Worm (Caenorhabditis elegans) whole organism, L4 larva: ENCODE results near the gene str-145.

Experiments
- F44E2.7 ChIP-seq: fragments of 200-800 bp; sonication (Bioruptor generic); IDR thresholded peaks from 2 replicates; pipeline ENCODE4 v2.1.2; 2022; ENCODE audit warnings: missing genetic modification characterization, missing compliant biosample characterization
- R02D3.7 ChIP-seq: fragments of 150-350 bp; sonication (generic microtip); optimal IDR thresholded peaks from 3 replicates; lab custom pipeline; 2014; ENCODE audit warnings: missing biosample characterization, missing genetic modification characterization
- T26A8.4 ChIP-seq: fragments of 200-800 bp; sonication (Bioruptor generic); IDR thresholded peaks from 2 replicates; pipeline ENCODE4 v1.3.6; 2022; ENCODE audit warnings: missing genetic modification characterization, missing compliant biosample characterization
- ZK546.5 ChIP-seq, 2 experiments: sonication (generic microtip); optimal IDR thresholded peaks; 2 replicates each; lab custom pipeline; 2017; ENCODE audit warnings: missing biosample characterization in 2 of 2, missing genetic modification characterization in 2 of 2
- aha-1 ChIP-seq: fragments of 150-350 bp; peaks from one replicate; lab custom pipeline; 2014; ENCODE audit warnings: missing biosample characterization, missing genetic modification characterization
- ama-1 ChIP-seq: fragments of 150-350 bp; optimal IDR thresholded peaks from 2 replicates; lab custom pipeline; 2014; ENCODE audit warnings: inconsistent platforms, mixed read lengths
- ceh-32 ChIP-seq: sonication (generic microtip); optimal IDR thresholded peaks from 2 replicates; lab custom pipeline; 2016; ENCODE audit warnings: mild to moderate bottlenecking, missing genetic modification characterization, missing compliant biosample characterization; ENCODE audit not compliant: poor library complexity
- cey-2 ChIP-seq: sonication (generic microtip); optimal IDR thresholded peaks from 3 replicates; lab custom pipeline; 2017; ENCODE audit warnings: missing genetic modification characterization, mild to moderate bottlenecking, missing compliant biosample characterization, antibody characterized with exemption, borderline replicate concordance; ENCODE audit not compliant: insufficient read depth
- ctbp-1 ChIP-seq: fragments of 200-800 bp; sonication (Bioruptor generic); IDR thresholded peaks from 2 replicates; pipeline ENCODE4 v1.3.6; 2022; ENCODE audit warnings: missing genetic modification reagents, missing genetic modification characterization, missing compliant biosample characterization
- daf-16 ChIP-seq, 3 experiments: sonication (generic microtip); optimal IDR thresholded peaks; 2 replicates each; lab custom pipeline; 2016 to 2017; ENCODE audit warnings: missing genetic modification characterization in 3 of 3, missing genetic modification reagents in 3 of 3, mild to moderate bottlenecking in 2 of 3, missing compliant biosample characterization in 2 of 3, missing biosample characterization in 1 of 3, moderate library complexity in 1 of 3
- dmd-6 ChIP-seq: fragments of 200-800 bp; sonication (Bioruptor generic); IDR thresholded peaks from 2 replicates; pipeline ENCODE4 v1.3.6; 2022; ENCODE audit warnings: missing genetic modification reagents, missing genetic modification characterization, missing compliant biosample characterization
- dmd-8 ChIP-seq: fragments of 200-800 bp; sonication (Bioruptor generic); IDR thresholded peaks from 2 replicates; pipeline ENCODE4 v1.3.6; 2022; ENCODE audit warnings: missing genetic modification characterization, missing compliant biosample characterization
- dmd-9 ChIP-seq: fragments of 200-800 bp; sonication (Bioruptor generic); IDR thresholded peaks from 2 replicates; pipeline ENCODE4 v1.3.6; 2022; ENCODE audit warnings: missing genetic modification reagents, missing genetic modification characterization, missing compliant biosample characterization
- duxl-1 ChIP-seq: sonication (generic microtip); optimal IDR thresholded peaks from 2 replicates; lab custom pipeline; 2016; ENCODE audit warnings: mild to moderate bottlenecking, missing genetic modification characterization, moderate library complexity, missing compliant biosample characterization; ENCODE audit not compliant: poor library complexity
- dve-1 ChIP-seq: sonication (generic microtip); optimal IDR thresholded peaks from 2 replicates; lab custom pipeline; 2017; ENCODE audit warnings: antibody characterized with exemption, mild to moderate bottlenecking, missing genetic modification characterization, missing compliant biosample characterization; ENCODE audit not compliant: insufficient read depth
- egl-27 ChIP-seq: sonication (generic microtip); optimal IDR thresholded peaks from 3 replicates; lab custom pipeline; 2017; ENCODE audit warnings: missing biosample characterization, missing genetic modification reagents, missing genetic modification characterization
- fos-1 ChIP-seq: fragments of 150-350 bp; optimal IDR thresholded peaks from 2 replicates; lab custom pipeline; 2014; ENCODE audit warnings: missing biosample characterization, missing genetic modification characterization
- gei-8 ChIP-seq: fragments of 200-800 bp; sonication (Bioruptor generic); optimal IDR thresholded peaks from 2 replicates; lab custom pipeline; 2018; ENCODE audit warnings: mild to moderate bottlenecking, missing genetic modification characterization, missing compliant biosample characterization
- hif-1 ChIP-seq, 2 experiments: sonication (generic microtip); optimal IDR thresholded peaks; 2 replicates each; lab custom pipeline; 2016 to 2017; ENCODE audit warnings: missing compliant biosample characterization in 2 of 2, missing genetic modification characterization in 2 of 2, missing genetic modification reagents in 2 of 2, missing genotype in 2 of 2, mild to moderate bottlenecking in 1 of 2
- jun-1 ChIP-seq: fragments of 150-350 bp; optimal IDR thresholded peaks from 2 replicates; lab custom pipeline; 2014; ENCODE audit warnings: missing biosample characterization, missing genetic modification reagents, missing genetic modification characterization
- lin-1 ChIP-seq: fragments of 200-800 bp; sonication (Bioruptor generic); IDR thresholded peaks from 2 replicates; pipeline ENCODE4 v1.3.6; 2022; ENCODE audit warnings: missing genetic modification reagents, missing genetic modification characterization, missing compliant biosample characterization
- lin-39 ChIP-seq: fragments of 150-350 bp; optimal IDR thresholded peaks from 2 replicates; lab custom pipeline; 2014; ENCODE audit warnings: missing biosample characterization, missing genetic modification reagents, missing genetic modification characterization
- mdl-1 ChIP-seq, 2 experiments: fragments of 150-350 bp in 1 of 2; sonication (generic microtip) in 1 of 2; optimal IDR thresholded peaks; 2 replicates each; lab custom pipeline; 2014 to 2017; ENCODE audit warnings: missing biosample characterization in 2 of 2, missing genetic modification characterization in 2 of 2
- nhr-102 ChIP-seq: sonication (generic microtip); optimal IDR thresholded peaks from 2 replicates; lab custom pipeline; 2016; ENCODE audit warnings: mild to moderate bottlenecking, missing genetic modification characterization, moderate library complexity, missing compliant biosample characterization
- nhr-111 ChIP-seq: fragments of 200-800 bp; sonication (Bioruptor generic); optimal IDR thresholded peaks from 2 replicates; lab custom pipeline; 2018; ENCODE audit warnings: mild to moderate bottlenecking, missing genetic modification characterization, missing compliant biosample characterization
- nhr-28 ChIP-seq: fragments of 150-350 bp; optimal IDR thresholded peaks from 2 replicates; lab custom pipeline; 2014; ENCODE audit warnings: missing biosample characterization, missing genetic modification characterization
- nhr-41 ChIP-seq: fragments of 200-800 bp; sonication (Bioruptor generic); IDR thresholded peaks from 2 replicates; pipeline ENCODE4 v1.3.6; 2022; ENCODE audit warnings: missing genetic modification reagents, missing genetic modification characterization, missing compliant biosample characterization
- nhr-42 ChIP-seq: fragments of 200-800 bp; sonication (Bioruptor generic); IDR thresholded peaks from 2 replicates; pipeline ENCODE4 v1.3.6; 2022; ENCODE audit warnings: missing genetic modification characterization, missing compliant biosample characterization
- set-16 ChIP-seq: fragments of 200-800 bp; sonication (Bioruptor generic); IDR thresholded peaks from 2 replicates; pipeline ENCODE4 v1.3.6; 2022; ENCODE audit warnings: missing genetic modification reagents, missing genetic modification characterization, missing compliant biosample characterization
- unc-62 ChIP-seq, 3 experiments: fragments of 150-350 bp in 1 of 3; sonication (generic microtip); optimal IDR thresholded peaks in 2 of 3; peaks in 1 of 3; 1 replicate in 1 of 3; 2 replicates in 2 of 3; lab custom pipeline; 2014 to 2017; ENCODE audit warnings: missing biosample characterization in 3 of 3, missing genetic modification characterization in 3 of 3, missing genetic modification reagents in 3 of 3, missing genotype in 1 of 3
- zag-1 ChIP-seq: fragments of 150-350 bp; optimal IDR thresholded peaks from 2 replicates; lab custom pipeline; 2014; ENCODE audit warnings: missing biosample characterization, missing genetic modification characterization
- zfp-2 ChIP-seq: sonication (generic microtip); optimal IDR thresholded peaks from 2 replicates; lab custom pipeline; 2016; ENCODE audit warnings: mild to moderate bottlenecking, missing genetic modification characterization, missing compliant biosample characterization
- zfp-3 ChIP-seq: fragments of 200-800 bp; sonication (Bioruptor generic); conservative IDR thresholded peaks from 2 replicates; pipeline ENCODE4 v1.3.6; 2022; ENCODE audit warnings: missing genetic modification reagents, missing genetic modification characterization, missing compliant biosample characterization
- zip-11 ChIP-seq: fragments of 200-800 bp; sonication (Bioruptor generic); IDR thresholded peaks from 2 replicates; pipeline ENCODE4 v1.3.6; 2022; ENCODE audit warnings: missing genetic modification characterization, missing compliant biosample characterization
- ztf-7 ChIP-seq: fragments of 150-350 bp; optimal IDR thresholded peaks from 2 replicates; lab custom pipeline; 2014; ENCODE audit warnings: missing biosample characterization, missing genetic modification characterization

The str-145 gene

DNA sequence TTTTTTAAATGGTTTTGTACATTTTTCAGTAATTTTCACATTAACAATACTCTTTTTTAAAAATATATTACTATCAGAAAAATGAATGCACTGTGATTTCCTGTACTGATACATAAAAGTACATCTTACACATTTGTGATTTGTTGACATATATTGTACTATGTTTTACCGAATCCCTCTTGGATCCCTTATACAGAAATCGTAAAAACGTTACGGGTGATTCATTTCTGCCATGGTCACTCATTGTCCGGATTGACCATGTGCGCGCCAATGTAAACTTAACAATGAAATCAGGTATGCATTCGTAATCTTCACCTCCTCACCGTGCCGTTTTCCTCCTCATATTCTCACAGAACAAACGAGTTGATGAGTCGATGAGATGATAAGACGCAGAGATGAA is 44.0 kb downstream of the str-145 start, which contains the start of gene ZC513.2:
Gene ZC513.2, plus strand, starts transcription at position 301 of the 400 bp plus-strand sequence.
- no peak for TF ChIP-seq zag-1 (tag; lab: Kevin White, UChicago)
- no peak for TF ChIP-seq nhr-28 (tag; lab: Kevin White, UChicago)
- no peak for TF ChIP-seq egl-27 (tag; lab: Kevin White, UChicago)
- TF ChIP-seq T26A8.4 (GFP tag; lab: Robert Waterston, UW): no peak
- TF ChIP-seq jun-1 (tag; lab: Kevin White, UChicago): peak; percentile 11
- no peak for TF ChIP-seq lin-1
- no peak for TF ChIP-seq dmd-6
- no peak for TF ChIP-seq gei-8 (GFP tag; lab: Kevin White, UChicago)
- TF ChIP-seq ceh-32 (tag; lab: Kevin White, UChicago): no peak
- no peak for TF ChIP-seq ama-1 (lab: Kevin White, UChicago)
- TF ChIP-seq cey-2 (tag; lab: Kevin White, UChicago): no peak
- TF ChIP-seq aha-1 (tag; lab: Kevin White, UChicago): peak; percentile 28
- TF ChIP-seq nhr-41 (GFP tag; lab: Robert Waterston, UW): no peak
- TF ChIP-seq zfp-2 (tag; lab: Kevin White, UChicago): no peak

DNA sequence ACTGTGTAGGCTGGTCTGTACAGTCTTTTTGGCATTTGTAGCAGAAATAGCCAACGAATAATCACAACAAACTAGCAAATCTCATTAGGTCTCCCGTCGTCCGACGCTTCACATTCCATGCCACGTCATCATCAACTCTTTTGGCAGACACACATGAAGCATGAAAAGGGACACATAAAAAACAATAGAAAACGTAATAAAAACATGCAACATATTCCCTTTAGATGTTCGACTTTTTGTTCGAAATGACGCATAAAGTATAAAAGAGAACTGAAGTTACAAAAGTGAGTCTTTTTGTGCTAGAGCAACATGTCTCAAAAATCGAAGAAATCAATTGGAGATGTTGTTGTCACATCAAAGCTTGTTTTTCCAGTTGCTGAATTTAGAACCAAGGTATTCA is 46.3 kb downstream of the str-145 start, which contains the start of gene sth-1:
Gene sth-1, plus strand, starts transcription at position 301 of the 400 bp plus-strand sequence.
- TF ChIP-seq aha-1 (tag; lab: Kevin White, UChicago) (no peak), nhr-111 (GFP tag; lab: Kevin White, UChicago) (no peak), dve-1 (peak; percentile 42)
- TF ChIP-seq, all 104 proteins: peak for 1

DNA sequence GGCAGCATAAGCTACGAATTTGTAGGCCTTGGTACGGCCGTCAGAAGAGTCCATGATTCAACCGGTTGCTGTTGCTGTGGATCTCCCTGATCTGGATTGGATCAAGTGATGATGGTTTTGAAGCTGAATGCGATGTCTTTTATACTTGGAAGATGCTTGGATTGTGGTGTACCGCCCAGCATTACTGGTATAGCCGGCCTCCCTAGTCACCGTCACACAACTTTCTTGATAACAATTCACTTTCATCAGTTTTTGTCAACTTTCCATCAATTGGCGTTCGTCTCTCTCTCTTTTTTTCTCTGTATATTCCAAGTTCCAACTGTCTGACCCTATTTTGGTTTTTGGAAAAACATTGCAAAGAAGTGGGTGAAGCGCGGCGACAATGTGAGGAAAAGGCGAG is 47.3 kb downstream of the str-145 start, which contains the start of gene col-43:
Gene col-43, minus strand, starts transcription at position 101 of the 400 bp plus-strand sequence.
- TF ChIP-seq nhr-102 (tag; lab: Kevin White, UChicago) (no peak), fos-1 (tag; lab: Kevin White, UChicago) (no peak), dmd-9 (no peak), duxl-1 (tag; lab: Kevin White, UChicago) (no peak), zfp-3 (no peak), mdl-1 (tag; optimal IDR thresholded peaks at IDR 0.05; lab: Kevin White, UChicago) (no peak), hif-1 (tag; optimal IDR thresholded peaks at IDR 0.05; lab: Kevin White, UChicago) (no peak), ztf-7 (tag; lab: Kevin White, UChicago) (no peak), nhr-42 (GFP tag; lab: Robert Waterston, UW) (no peak), zip-11 (GFP tag; lab: Robert Waterston, UW) (no peak), nhr-28 (tag; lab: Kevin White, UChicago) (no peak), R02D3.7 (tag; lab: Kevin White, UChicago) (no peak), unc-62 (GFP tag; optimal IDR thresholded peaks at IDR 0.05 in 1 of 2; lab: Kevin White, UChicago) (no peak), unc-62 (tag; optimal IDR thresholded peaks at IDR 0.05; lab: Kevin White, UChicago) (no peak), F44E2.7 (GFP tag; lab: Robert Waterston, UW) (no peak), aha-1 (tag; lab: Kevin White, UChicago) (no peak), dmd-8 (GFP tag; lab: Robert Waterston, UW) (no peak), ZK546.5 (tag; optimal IDR thresholded peaks at IDR 0.05; lab: Kevin White, UChicago) (no peak), daf-16 (GFP tag; optimal IDR thresholded peaks at IDR 0.05; lab: Kevin White, UChicago) (no peak), daf-16 (tag; optimal IDR thresholded peaks at IDR 0.05; lab: Kevin White, UChicago) (no peak), lin-39 (tag; lab: Kevin White, UChicago) (no peak)

DNA sequence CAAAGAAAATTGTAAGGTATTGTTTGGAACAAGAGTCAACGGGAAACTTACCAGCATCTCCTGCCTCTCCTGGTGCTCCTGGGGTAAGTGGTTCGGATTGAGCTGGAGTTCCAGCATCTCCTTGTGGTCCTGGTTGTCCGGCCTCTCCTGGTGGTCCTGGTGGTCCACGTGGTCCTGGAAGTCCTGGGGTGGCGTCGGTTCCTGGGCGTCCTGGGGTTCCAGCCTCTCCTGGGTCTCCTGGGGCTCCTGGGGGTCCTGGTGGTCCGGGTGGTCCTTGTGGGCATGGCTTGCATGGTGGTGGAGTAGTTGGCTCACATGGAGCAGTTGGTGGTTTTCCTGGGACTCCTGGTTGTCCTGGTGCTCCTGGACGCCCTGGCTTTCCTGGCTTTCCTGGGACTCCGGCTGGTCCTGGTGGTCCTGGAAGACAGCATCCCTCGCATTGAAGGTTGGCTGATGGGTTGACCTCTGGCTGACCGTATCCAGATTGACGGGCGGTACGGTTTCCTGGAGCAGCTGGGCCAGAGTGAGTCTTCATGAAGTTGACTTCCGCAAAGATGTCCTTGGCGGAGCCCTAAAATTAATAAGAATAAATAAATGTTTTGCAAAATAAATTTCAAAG is 48.0 kb downstream of the str-145 start:
- TF ChIP-seq set-16 (GFP tag; lab: Robert Waterston, UW): peak; percentile 96
- no peak for TF ChIP-seq ctbp-1 (GFP tag; lab: Robert Waterston, UW)
- peak; percentile 30 for TF ChIP-seq aha-1 (tag; lab: Kevin White, UChicago)
